Worm (Caenorhabditis elegans) whole organism, L4/young adult: ENCODE measurements around the gene C03B1.17.

Source experiments
- W03F9.2 ChIP-seq: fragments of 150-350 bp; optimal IDR thresholded peaks from 2 replicates; lab custom pipeline; 2014; ENCODE audit warnings: missing biosample characterization, missing genetic modification characterization
- dao-5 ChIP-seq: sonication (generic microtip); optimal IDR thresholded peaks from 2 replicates; lab custom pipeline; 2016; ENCODE audit warnings: missing genotype, missing genetic modification characterization, moderate library complexity, missing compliant biosample characterization
- him-1 ChIP-seq: sonication (generic microtip); optimal IDR thresholded peaks from 2 replicates; lab custom pipeline; 2016; ENCODE audit warnings: missing genotype, missing genetic modification reagents, missing genetic modification characterization, missing compliant biosample characterization

The C03B1.17 gene

DNA sequence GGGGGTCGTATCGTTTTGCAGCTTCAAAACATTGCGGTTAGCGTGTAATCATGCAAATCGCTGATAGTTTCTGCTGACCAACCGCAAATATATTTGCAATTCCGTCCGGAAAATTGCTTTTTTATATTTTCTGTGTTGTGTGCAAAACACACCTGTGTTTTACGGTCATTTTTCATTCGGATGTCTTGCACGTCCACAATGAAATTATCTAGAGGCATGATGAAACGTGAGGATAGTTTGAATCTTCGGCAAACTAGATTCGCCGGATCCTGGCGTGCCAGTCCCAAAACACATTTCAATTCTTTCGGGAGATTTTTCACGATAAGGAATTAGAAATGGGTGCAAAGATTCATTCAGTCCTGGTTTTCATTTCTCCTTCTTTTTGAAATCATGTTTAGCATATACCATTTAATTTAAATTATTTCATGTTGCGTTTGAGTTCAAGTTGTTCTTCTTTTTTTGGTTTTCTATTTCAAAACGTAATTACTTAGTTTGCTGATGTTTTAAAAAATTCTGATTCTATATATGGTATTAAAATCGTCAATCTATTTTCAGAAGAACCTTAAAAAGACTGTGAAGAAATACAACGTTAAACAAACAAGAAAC lies 18.3 kb upstream of the C03B1.17 start, which contains the start of gene C03B1.5:
Gene C03B1.5, plus strand, starts transcription at position 556 of the 606 bp plus-strand sequence.
- no peak for TF ChIP-seq dao-5 (tag; lab: Kevin White, UChicago)
- no peak for TF ChIP-seq him-1 (tag; lab: Kevin White, UChicago)
- TF ChIP-seq W03F9.2, result no peak

DNA sequence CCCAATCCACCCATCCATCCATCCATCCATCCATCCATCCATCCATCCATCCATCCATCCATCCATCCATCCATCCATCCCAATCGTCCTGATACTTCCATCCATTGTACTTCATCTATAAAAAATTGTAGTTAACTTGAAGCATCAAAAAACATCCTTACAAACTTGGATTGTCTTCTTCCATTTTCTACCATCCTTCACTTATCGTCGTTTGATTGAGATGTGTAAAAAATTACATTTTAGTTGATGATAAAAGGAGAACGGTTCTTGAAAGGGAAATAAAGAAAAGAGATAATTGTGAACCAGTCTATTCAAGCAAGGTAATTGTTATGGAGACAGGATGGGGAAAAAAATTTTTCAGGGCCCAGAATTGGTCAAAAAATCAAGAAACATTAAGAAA lies 15.7 kb upstream of the C03B1.17 start, which contains the start of gene C03B1.10:
Gene C03B1.10, minus strand, starts transcription at position 101 of the 400 bp plus-strand sequence.
- TF ChIP-seq W03F9.2 (no peak), him-1 (tag; lab: Kevin White, UChicago) (no peak), dao-5 (tag; lab: Kevin White, UChicago) (no peak)

DNA sequence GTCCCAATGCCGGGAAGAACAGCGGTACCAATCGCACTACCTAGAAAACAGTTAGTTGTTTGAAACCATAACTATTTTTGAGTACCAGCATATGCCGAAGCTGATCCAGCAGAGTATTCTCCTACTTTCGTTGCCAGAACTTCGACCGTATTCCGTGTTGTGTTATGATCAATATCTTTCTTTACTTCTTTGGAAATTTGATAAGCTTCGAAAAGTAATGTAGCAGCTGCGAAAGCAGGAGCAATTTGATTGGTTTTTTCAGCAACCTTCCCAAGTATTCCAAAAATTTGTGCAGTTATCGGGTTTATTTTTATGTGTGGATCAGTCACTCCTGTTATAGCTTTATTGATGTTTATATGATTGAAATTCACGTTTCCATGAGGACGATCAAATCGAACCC lies 13.4 kb upstream of the C03B1.17 start:
- TF ChIP-seq W03F9.2 (no peak), dao-5 (tag; lab: Kevin White, UChicago) (no peak), him-1 (tag; lab: Kevin White, UChicago) (no peak)

DNA sequence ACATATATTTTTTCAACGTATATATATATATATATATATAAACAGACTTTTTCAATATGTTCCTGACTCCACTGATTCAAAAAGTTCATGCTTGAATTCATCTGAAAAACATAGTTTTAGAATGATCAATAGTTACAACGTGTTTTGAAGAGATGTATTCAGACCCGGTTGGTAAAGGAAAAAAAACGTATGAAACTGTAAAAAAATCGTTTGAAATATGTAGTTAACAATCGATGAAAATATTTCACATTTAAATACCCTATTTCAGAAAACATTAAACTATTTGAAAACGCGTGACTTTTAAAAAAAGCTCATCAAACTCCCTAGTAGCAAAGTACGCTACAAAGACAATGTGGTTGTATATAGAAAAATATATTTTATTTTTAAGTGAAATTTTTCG lies 12.8 kb upstream of the C03B1.17 start, which contains the start of gene C03B1.14:
Gene C03B1.14, minus strand, starts transcription at position 101 of the 400 bp plus-strand sequence.
- no peak for TF ChIP-seq W03F9.2

DNA sequence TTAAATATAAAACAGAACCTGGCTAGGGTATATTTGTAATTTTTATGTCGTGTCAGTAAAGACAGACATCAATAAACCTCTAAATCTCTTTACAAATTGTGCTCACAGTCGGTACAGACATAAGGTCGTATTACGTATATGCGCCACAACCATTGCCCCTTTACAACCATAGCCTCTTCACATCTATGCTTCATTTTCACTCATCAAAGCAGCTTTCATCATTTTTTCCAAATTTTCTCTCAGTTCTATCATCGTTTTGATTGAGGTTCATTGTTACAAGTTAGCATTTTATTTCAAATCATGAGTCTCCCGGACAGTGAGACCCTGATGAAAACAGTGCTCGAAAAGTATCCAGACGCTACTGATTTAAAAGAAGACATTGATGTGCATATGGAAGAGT lies 9.3 kb upstream of the C03B1.17 start, which contains the start of gene C03B1.4:
Gene C03B1.4, plus strand, starts transcription at position 301 of the 400 bp plus-strand sequence.
- TF ChIP-seq dao-5 (tag; lab: Kevin White, UChicago) (no peak), him-1 (tag; lab: Kevin White, UChicago) (no peak), W03F9.2 (no peak)

DNA sequence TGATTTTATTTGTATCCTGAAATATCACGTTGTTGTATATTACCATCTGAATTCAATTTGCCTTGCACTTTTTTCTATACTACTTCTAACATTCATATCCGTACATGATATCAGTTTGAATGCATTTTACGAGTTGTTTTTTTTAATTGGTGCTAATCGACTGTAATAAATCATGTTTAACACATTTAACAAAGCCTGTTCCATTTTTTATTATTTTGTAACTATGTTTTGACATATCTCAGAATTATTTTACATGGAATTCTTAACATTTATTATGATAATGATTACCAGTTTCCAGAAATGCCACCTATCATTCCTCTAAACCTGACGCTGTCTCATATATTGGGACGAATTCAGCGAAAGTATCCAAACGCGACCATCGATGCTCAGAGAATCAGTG lies 7.7 kb upstream of the C03B1.17 start, which contains the start of gene C03B1.3:
Gene C03B1.3, plus strand, starts transcription at position 301 of the 400 bp plus-strand sequence.
- TF ChIP-seq him-1 (tag; lab: Kevin White, UChicago), result no peak
- TF ChIP-seq W03F9.2, result no peak
- no peak for TF ChIP-seq dao-5 (tag; lab: Kevin White, UChicago)

DNA sequence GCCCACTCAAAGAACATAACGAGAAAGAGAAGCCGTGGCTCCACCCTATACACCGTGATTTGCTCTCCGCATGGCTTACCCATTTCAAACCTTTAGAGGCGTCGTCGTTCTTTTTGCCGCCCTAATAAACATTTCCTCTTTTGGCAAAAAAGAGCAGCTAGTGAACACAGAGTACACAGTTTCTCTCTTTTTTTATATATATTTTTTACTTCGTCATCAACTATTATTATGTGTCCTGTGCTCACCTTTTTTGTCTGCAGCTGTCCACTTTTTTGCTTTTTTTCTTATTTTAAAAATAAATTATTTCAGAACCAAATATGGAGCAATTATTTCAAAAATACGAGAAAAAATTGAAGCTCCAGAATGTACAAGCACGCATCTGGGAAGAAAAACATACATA lies 3.7 kb upstream of the C03B1.17 start, which contains the start of gene C03B1.2:
Gene C03B1.2, plus strand, starts transcription at position 301 of the 400 bp plus-strand sequence.
- TF ChIP-seq W03F9.2 (no peak), dao-5 (tag; lab: Kevin White, UChicago) (no peak), him-1 (tag; lab: Kevin White, UChicago) (no peak)

DNA sequence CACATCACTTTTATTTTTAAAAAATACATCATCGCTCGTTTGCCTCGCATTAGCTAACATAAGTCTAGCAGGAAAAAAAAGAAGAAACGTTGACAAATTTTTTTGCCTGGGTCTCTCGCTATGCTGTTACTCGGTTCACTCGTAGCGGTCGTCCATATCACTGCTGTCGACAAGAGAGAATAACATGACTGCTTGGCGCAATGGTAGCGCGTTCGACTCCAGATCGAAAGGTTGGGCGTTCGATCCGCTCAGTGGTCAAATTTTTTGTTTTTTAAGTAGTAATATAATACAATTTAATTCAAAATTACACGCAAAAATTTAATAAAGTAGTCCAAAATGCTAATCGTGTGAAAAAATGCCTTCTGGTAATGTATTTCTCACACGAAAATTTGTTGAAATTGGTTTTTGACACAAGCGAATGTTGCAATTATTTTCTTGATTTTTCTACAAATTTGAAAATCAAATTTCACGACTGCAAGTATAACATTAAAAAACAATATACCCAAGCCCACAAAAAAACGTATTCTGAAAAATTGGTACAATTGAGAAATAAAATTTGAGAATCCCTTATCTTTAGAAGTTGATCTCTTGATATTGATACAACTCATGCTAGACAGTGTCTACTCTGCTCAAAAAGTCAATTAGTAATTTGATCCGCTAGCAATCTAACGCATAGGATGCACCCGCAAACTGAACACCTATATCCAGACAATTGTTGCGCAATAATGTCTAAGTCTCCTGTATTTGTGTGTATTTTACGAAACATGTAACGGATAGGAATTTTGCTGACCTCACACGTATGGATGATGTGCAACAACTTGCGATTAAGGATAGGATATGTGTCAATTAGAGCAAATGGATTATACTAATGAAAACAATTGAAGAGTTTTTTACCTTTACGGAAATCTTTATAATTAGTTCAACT lies 2.0 kb upstream of the C03B1.17 start:
- TF ChIP-seq him-1 (tag; lab: Kevin White, UChicago) (no peak), W03F9.2 (peak; percentile 3), dao-5 (tag; lab: Kevin White, UChicago) (peak; percentile 64)

DNA sequence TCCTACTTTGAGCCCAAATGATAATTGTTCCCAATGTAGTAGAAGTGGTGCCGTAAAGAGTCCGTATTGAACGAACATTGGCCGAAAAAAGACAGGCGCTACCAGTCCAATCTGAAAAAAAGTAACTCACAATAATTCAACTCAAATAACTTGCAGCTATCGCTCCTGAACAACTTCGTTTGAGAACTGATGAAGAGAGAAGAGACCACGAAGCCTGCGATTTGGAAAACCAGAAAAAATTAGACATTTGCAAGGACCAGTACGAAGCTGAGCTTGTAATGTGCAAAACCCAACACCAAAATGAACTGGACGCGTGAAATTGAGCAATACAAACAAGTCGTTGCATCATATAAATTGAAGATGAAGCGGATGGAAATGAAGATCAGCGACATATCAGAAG lies 1.0 kb downstream of the C03B1.17 start, which contains the start of gene C03B1.1:
Gene C03B1.1, plus strand, starts transcription at position 301 of the 400 bp plus-strand sequence.
- TF ChIP-seq him-1 (tag; lab: Kevin White, UChicago), result no peak
- TF ChIP-seq W03F9.2, result no peak
- no peak for TF ChIP-seq dao-5 (tag; lab: Kevin White, UChicago)

DNA sequence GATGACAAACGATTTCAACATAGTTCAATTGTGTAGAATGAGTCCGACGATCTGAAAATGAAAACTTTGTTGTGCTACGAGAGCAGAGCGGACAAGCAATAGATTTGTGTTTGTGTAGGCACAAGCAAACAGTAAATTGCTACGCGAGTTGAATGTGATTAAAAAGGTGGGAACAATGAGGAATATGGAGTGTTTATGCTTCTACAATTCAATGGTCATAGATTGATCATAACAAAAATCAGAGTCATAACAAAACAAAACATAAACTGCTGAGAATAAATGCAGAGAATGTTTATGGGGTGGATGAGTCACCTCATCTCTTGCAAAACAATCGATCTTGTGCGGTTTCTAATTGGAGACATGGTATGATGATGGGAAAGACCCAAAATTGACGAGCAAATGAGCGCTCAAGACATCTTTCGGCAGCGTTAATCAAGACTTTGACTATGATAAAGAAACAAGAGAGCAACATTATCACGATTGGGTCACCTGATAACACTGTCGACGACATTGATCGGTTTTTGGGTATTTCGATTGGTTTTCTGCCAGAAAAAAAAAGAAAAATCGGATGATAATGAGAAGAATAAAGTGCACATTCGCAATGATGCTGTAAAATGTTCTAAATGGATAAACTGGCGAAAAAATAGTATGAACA lies 4.3 kb downstream of the C03B1.17 start, which contains the start of gene lmp-1:
Gene lmp-1, minus strand, starts transcription at position 51 of the 655 bp plus-strand sequence.
- TF ChIP-seq him-1 (tag; lab: Kevin White, UChicago) (no peak), dao-5 (tag; lab: Kevin White, UChicago) (no peak), W03F9.2 (no peak)

DNA sequence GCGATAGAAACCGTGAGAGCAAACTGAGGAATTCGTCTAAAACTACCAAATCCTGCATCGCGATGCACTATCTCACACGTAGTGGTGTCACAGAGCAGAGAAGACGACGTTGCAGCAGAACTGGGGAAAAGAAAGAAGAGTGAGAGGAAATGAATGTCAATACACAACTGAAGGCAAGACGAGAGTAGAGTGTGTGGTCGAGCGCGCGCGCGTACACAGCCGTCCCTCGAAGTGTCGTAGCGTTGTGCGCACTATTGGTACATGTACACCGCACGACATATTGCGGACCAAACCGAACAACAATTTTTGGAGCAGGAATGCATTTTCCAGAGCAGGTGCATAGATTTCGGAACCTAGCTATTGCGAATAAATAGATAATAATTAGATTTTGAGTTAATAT lies 4.9 kb downstream of the C03B1.17 start:
- peak; percentile 47 for TF ChIP-seq him-1 (tag; lab: Kevin White, UChicago)
- TF ChIP-seq W03F9.2, result no peak
- no peak for TF ChIP-seq dao-5 (tag; lab: Kevin White, UChicago)

DNA sequence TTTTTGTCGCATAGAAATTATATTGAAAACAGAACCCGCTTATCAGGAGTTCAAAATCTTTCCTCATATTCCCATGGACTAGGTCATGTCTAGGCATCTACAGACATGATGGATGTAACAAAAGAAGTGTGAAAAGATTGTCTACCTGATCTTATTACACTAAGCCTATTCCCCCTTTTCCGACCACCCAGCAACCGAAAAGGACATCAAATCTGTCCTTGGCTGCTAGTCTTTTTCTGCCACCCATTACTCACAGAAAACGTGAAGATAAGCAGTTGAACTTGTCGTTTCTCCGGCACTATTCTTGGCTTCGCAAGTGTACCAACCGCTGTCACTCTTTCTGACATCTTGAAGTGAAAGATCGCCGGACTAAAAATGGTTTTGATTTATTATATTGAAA lies 9.5 kb downstream of the C03B1.17 start:
- TF ChIP-seq him-1 (tag; lab: Kevin White, UChicago), result no peak
- no peak for TF ChIP-seq W03F9.2
- TF ChIP-seq dao-5 (tag; lab: Kevin White, UChicago), result no peak

DNA sequence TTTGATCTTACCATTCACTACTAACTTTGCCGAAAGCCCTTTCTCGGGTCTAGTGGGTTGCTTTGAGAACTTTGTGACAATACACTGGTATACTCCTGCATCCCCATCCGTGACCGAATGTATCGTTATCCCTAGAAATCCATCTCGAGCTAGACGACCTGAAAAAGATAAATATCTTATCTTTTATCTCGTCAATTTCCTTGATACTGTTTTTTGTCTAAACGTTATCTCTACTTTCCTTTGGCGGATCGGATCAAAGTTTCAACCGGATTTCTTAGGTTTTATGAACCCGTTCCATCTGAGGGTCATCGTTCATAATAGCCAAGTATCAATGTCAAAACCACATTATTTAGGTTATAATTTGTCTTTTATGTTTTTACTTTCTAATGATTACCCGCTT lies 11.1 kb downstream of the C03B1.17 start:
- no peak for TF ChIP-seq him-1 (tag; lab: Kevin White, UChicago)
- no peak for TF ChIP-seq dao-5 (tag; lab: Kevin White, UChicago)
- TF ChIP-seq W03F9.2, result no peak
